Worm (Caenorhabditis elegans): ENCODE results near the gene msp-33.
"Not testable (repeated sequence)": the region's sequence is repeated elsewhere in the genome, so short reads cannot be mapped to it uniquely, and the experiment has no call there.

msp-33 gene

DNA sequence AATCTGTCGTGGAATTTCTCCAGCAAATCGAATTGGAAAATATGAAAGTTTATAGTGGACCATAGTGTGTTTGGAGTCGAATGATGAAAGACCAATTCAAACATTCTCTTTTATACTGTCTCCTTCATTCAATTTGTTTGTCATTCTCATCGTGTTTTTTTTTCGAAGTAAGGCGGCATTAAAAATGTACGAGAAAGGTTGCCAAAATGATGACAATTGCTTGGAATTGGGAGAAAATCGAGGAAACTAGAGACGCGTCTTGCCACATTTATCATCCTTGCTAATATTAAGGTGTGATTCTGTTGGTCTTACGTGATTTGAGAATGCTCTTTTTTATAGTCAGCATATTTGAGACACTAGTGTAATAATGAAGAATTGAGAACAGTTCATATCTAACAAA is 42.5 kb upstream of the msp-33 start, which contains the start of gene gst-30:
gst-30 (minus strand) TSS at position 101 of the 400 bp plus-strand sequence.
- no peak for TF ChIP-seq mes-2 (tag; optimal IDR thresholded peaks at IDR 0.05; ENCODE audit: poor library complexity, severe bottlenecking)
- TF ChIP-seq nhr-237 (tag; optimal IDR thresholded peaks at IDR 0.05): no peak
- TF ChIP-seq zip-2 (tag; optimal IDR thresholded peaks at IDR 0.05): no peak
- no peak for TF ChIP-seq F10B5.3 (tag; optimal IDR thresholded peaks at IDR 0.05)
- TF ChIP-seq zfp-2 (tag; optimal IDR thresholded peaks at IDR 0.05): no peak
- no peak for TF ChIP-seq spr-1 (tag; optimal IDR thresholded peaks at IDR 0.05)
- TF ChIP-seq F49E8.2 (tag; optimal IDR thresholded peaks at IDR 0.05; ENCODE audit: borderline replicate concordance): no peak
- no peak for TF ChIP-seq egl-43 (GFP tag; IDR thresholded peaks at IDR 0.05)
- no peak for TF ChIP-seq aly-2 (tag; optimal IDR thresholded peaks at IDR 0.05)
- no peak for TF ChIP-seq pqm-1 (tag; optimal IDR thresholded peaks at IDR 0.05)
- TF ChIP-seq nhr-28 (tag; optimal IDR thresholded peaks at IDR 0.05): no peak
- TF ChIP-seq unc-39 (tag; optimal IDR thresholded peaks at IDR 0.05): no peak
- TF ChIP-seq daf-19 (GFP tag; conservative IDR thresholded peaks at IDR 0.05): no peak
- TF ChIP-seq mdl-1 (tag; optimal IDR thresholded peaks at IDR 0.05): no peak
- TF ChIP-seq Y48G9A.11 (GFP tag; IDR thresholded peaks at IDR 0.05): no peak
- no peak for TF ChIP-seq arid-1 (GFP tag; conservative IDR thresholded peaks at IDR 0.05)
- no peak for TF ChIP-seq daf-16 (GFP tag; optimal IDR thresholded peaks at IDR 0.05)
- TF ChIP-seq daf-16 (tag; optimal IDR thresholded peaks at IDR 0.05): no peak
- no peak for TF ChIP-seq Y5F2A.4 (GFP tag; optimal IDR thresholded peaks at IDR 0.05)

DNA sequence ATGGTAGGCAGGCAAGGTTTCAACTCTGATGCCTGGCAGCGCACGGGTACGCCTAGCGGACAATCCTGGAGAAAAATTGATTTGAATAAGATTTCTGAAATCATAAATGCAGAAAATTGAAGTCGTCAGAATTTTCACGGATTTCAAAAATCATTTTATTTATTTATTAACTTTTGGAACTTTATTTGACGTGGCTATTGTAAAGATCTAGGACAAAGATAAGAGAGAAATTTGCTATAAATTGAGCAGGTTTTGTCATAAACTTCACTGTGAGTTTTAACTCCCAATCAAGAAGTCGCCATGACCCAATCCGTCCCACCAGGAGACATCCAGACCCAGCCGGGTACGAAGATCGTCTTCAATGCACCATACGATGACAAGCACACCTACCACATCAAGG is 40.2 kb upstream of the msp-33 start, which contains the start of gene msp-152:
msp-152 (plus strand) TSS at position 301 of the 400 bp plus-strand sequence.
- not testable (repeated sequence) for TF ChIP-seq ceh-28 (tag; optimal IDR thresholded peaks at IDR 0.05); egl-43 (GFP tag; IDR thresholded peaks at IDR 0.05); ceh-32 (tag; optimal IDR thresholded peaks at IDR 0.05; ENCODE audit: poor library complexity)

DNA sequence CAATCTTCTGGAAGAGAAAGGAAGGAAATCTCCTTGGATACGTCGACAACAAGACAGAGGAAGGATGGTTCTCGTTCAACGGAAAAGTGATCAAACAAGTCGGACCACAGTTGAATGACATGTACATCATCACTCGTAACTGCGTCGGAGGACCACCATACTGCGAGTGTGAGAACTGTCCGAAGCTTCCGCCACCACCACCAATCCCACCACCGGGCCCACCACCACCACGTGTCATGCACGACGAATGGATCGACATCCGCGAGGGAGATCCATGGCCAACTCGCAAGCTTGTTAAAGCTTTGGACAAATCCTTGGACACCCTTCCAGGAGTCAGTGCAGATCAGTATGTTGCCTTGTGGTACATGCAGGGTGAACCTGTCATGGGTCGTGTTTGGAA is 38.8 kb upstream of the msp-33 start:
- no peak for TF ChIP-seq vab-7 (GFP tag; IDR thresholded peaks at IDR 0.05)
- TF ChIP-seq unc-62 (GFP tag; optimal IDR thresholded peaks at IDR 0.05 in 1 of 2): peak in 1 of 2 experiments; percentile 91
- no peak for TF ChIP-seq unc-62 (tag; optimal IDR thresholded peaks at IDR 0.05)

DNA sequence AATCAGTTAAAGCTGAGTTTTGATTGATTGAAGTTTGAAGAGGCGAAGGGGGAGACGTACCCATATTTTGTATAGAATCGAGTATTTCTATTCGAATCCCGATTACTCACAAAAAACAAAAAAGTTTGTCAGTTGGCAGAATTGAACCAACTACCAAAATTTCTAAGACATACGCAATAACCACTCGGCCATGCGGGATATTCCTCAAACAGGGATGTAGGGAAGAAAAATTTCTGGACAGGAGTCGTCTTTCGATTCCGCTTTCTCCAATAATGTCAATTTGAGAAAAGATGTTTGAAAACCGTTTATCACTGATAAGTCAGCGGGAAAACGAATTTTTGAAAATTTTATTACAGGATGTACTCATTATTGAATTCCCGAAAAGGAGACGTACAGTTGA is 35.9 kb upstream of the msp-33 start:
- TF ChIP-seq ctbp-1 (GFP tag; IDR thresholded peaks at IDR 0.05) (0 out of 2 replicates have a peak, but pooled peaks have one; percentile 55), zfp-3 (GFP tag; conservative IDR thresholded peaks at IDR 0.05) (peak; percentile 70; the same call in 1 of the 2 replicates), php-3 (GFP tag; IDR thresholded peaks at IDR 0.05) (0 out of 2 replicates have a peak, but pooled peaks have one; percentile 39), madf-5 (GFP tag; IDR thresholded peaks at IDR 0.05) (peak; percentile 75; a peak in 2 of 4 replicates), Y105C5A.15 (GFP tag; IDR thresholded peaks at IDR 0.05) (peak; percentile 87; the same call in 1 of the 2 replicates), T26A8.4 (GFP tag; IDR thresholded peaks at IDR 0.05) (peak; percentile 73), F44E2.7 (GFP tag; IDR thresholded peaks at IDR 0.05) (peak; percentile 50; the same call in 1 of the 2 replicates), lin-38 (GFP tag; IDR thresholded peaks at IDR 0.05) (peak; percentile 81), vab-7 (GFP tag; IDR thresholded peaks at IDR 0.05) (peak; percentile 82), lin-1 (GFP tag; IDR thresholded peaks at IDR 0.05) (peak; percentile 70), dmd-8 (GFP tag; IDR thresholded peaks at IDR 0.05) (peak; percentile 82), snpc-1.2 (GFP tag; IDR thresholded peaks at IDR 0.05) (peak; percentile 79), tra-1 (GFP tag; IDR thresholded peaks at IDR 0.05) (peak; percentile 88), mxl-2 (GFP tag; conservative IDR thresholded peaks at IDR 0.05) (peak; percentile 70), F26F4.8 (GFP tag; conservative IDR thresholded peaks at IDR 0.05) (peak; percentile 87), lim-7 (GFP tag; IDR thresholded peaks at IDR 0.05) (peak; percentile 93), arid-1 (GFP tag; conservative IDR thresholded peaks at IDR 0.05) (peak; percentile 92), D1046.2 (GFP tag; IDR thresholded peaks at IDR 0.05) (peak; percentile 86), madf-9 (GFP tag; conservative IDR thresholded peaks at IDR 0.05) (peak; percentile 58; the same call in 1 of the 2 replicates), egl-43 (GFP tag; IDR thresholded peaks at IDR 0.05) (peak; percentile 90), lin-29 (GFP tag; IDR thresholded peaks at IDR 0.05) (0 out of 2 replicates have a peak, but pooled peaks have one; percentile 15), Y48G9A.11 (GFP tag; IDR thresholded peaks at IDR 0.05) (peak; percentile 38; the same call in 1 of the 2 replicates), nhr-42 (GFP tag; IDR thresholded peaks at IDR 0.05) (peak; percentile 51; the same call in 1 of the 2 replicates), dmd-9 (GFP tag; IDR thresholded peaks at IDR 0.05) (0 out of 2 replicates have a peak, but pooled peaks have one; percentile 60), zip-11 (GFP tag; IDR thresholded peaks at IDR 0.05) (0 out of 2 replicates have a peak, but pooled peaks have one; percentile 18), ZK337.2 (GFP tag; IDR thresholded peaks at IDR 0.05) (peak; percentile 76; the same call in 1 of the 2 replicates)

All from whole organism, L4 larva.